Fruit fly (Drosophila melanogaster): ENCODE results near the gene CG14712.
A peak's percentile ranks its signal among the peaks of the same experiment; 100 is the strongest.

Gene CG14712

DNA sequence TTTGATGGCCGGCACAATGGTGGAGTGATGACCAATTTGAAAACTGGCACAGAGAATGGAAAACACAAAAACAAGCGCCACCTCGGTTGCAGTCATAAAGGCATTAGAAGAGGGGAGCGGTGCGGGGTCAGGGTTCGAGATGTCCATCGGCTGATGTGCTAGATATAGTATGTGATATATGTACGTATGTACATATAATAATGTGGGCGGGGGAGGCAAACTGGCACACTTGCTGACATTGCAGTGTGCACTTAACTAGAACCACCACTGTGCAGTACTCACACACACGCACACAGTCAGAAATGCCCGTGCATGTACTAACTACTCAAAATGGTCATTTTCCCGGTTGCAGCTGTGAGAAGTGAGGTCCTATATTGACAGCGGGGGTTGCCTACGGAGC lies 9.7 kb upstream of the CG14712 start (continued):
- no peak for TF ChIP-seq CG18011 (GFP tag; optimal IDR thresholded peaks at IDR 0.05)
- 0 out of 2 replicates have a peak, but pooled peaks have one; percentile 10 for TF ChIP-seq Xrp1 (GFP tag; IDR thresholded peaks at IDR 0.05)
- TF ChIP-seq stwl (tag; optimal IDR thresholded peaks at IDR 0.05): no peak
- TF ChIP-seq CG4617 (GFP tag; optimal IDR thresholded peaks at IDR 0.05; ENCODE audit: borderline replicate concordance): no peak
- TF ChIP-seq Gsc (GFP tag; IDR thresholded peaks at IDR 0.05): no peak
- no peak for TF ChIP-seq CG1603 (tag; optimal IDR thresholded peaks at IDR 0.05)
- TF ChIP-seq CG15514 (GFP tag; optimal IDR thresholded peaks at IDR 0.05): no peak

DNA sequence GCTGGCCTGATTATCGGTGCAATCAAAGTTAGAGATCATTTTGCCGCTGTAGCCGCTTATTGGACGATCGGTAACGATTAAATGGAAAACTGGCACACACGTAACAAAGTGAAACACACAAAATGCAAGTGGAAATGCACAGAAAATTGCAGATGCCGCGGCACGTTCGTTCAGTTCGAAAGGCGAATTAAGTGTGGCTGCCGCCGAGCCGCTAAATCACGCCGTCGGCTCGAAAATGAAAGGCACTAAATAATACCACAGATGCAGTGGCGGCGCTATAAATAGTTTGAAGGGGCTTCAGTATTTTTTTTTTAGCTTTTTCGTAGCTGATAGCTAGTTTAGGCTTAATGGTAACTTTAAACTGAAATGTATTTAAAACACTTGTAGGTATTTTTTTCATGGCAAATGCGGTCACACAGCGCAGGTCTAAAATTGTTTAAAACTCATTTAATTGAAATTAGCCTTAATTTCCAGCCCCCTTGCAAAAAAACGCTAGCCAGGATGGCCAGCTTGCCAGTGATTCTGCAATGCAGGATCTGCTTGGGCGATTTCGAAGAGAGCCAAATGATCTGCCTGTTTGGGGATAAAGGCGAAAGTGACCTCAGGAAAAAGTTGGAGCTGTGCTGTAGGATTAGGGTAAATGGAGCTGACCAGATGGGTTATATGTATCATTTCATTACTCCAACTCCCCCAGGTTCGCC lies 8.7 kb upstream of the CG14712 start, which contains the start of the genes Jupiter and CG14710:
Gene Jupiter (minus strand): TSS at position 198 of the 701 bp plus-strand sequence.
Gene CG14710 (plus strand): TSS at position 382 of the 701 bp plus-strand sequence.
- TF ChIP-seq ken (GFP tag; IDR thresholded peaks at IDR 0.05) (peak; percentile 86), insv (GFP tag; optimal IDR thresholded peaks at IDR 0.05) (peak in 1 of 2 experiments; percentile 27), Fer2 (tag; optimal IDR thresholded peaks at IDR 0.05) (peak; percentile 41), bab2 (GFP tag; optimal IDR thresholded peaks at IDR 0.05) (peak; percentile 86), CG18011 (GFP tag; optimal IDR thresholded peaks at IDR 0.05) (peak; percentile 6), gsb (GFP tag; IDR thresholded peaks at IDR 0.05) (peak; percentile 51; the same call in 1 of the 2 replicates), unpg (GFP tag; optimal IDR thresholded peaks at IDR 0.05) (peak; percentile 53), CG7745 (tag; optimal IDR thresholded peaks at IDR 0.05) (peak; percentile 61), CG12299 (tag; optimal IDR thresholded peaks at IDR 0.05) (peak; percentile 57), btn (GFP tag; optimal IDR thresholded peaks at IDR 0.05) (peak; percentile 29), CG31365 (tag; optimal IDR thresholded peaks at IDR 0.05) (no peak), CG8765 (GFP tag; IDR thresholded peaks at IDR 0.05) (peak; percentile 69; the same call in 1 of the 2 replicates), ewg (GFP tag; optimal IDR thresholded peaks at IDR 0.05) (peak; percentile 70), Mrtf (GFP tag; IDR thresholded peaks at IDR 0.05) (no peak; the same call in 2 of the 3 replicates), mirr (GFP tag; optimal IDR thresholded peaks at IDR 0.05) (peak; percentile 26), fd3F (GFP tag; optimal IDR thresholded peaks at IDR 0.05) (peak; percentile 13), CG8281 (tag; optimal IDR thresholded peaks at IDR 0.05) (no peak), Xbp1 (GFP tag; optimal IDR thresholded peaks at IDR 0.05) (peak; percentile 86), CG10147 (GFP tag; optimal IDR thresholded peaks at IDR 0.05) (peak; percentile 31), Dp (GFP tag; optimal IDR thresholded peaks at IDR 0.05) (peak; percentile 85), C15 (GFP tag; IDR thresholded peaks at IDR 0.05) (no peak), Trl (optimal IDR thresholded peaks at IDR 0.05) (no peak), Trl (GFP tag; optimal IDR thresholded peaks at IDR 0.05) (peak; percentile 86), da (GFP tag; optimal IDR thresholded peaks at IDR 0.05) (peak; percentile 44), CG2129 (GFP tag; IDR thresholded peaks at IDR 0.05; ENCODE audit: partially characterized antibody) (no peak), Nf-YC (tag; optimal IDR thresholded peaks at IDR 0.05) (peak; percentile 58), maf-S (GFP tag; optimal IDR thresholded peaks at IDR 0.05) (peak; percentile 74), CG3163 (GFP tag; optimal IDR thresholded peaks at IDR 0.05) (peak; percentile 50), CG11085 (GFP tag; IDR thresholded peaks at IDR 0.05) (0 out of 2 replicates have a peak, but pooled peaks have one; percentile 18), yki (optimal IDR thresholded peaks at IDR 0.05) (no peak), row (GFP tag; IDR thresholded peaks at IDR 0.05) (peak; percentile 89), tup (GFP tag; optimal IDR thresholded peaks at IDR 0.05) (peak; percentile 18), CG17802 (tag; optimal IDR thresholded peaks at IDR 0.05) (peak; percentile 52), pfk (GFP tag; optimal IDR thresholded peaks at IDR 0.05) (peak; percentile 39), sug (tag; optimal IDR thresholded peaks at IDR 0.05) (peak; percentile 69), h (optimal IDR thresholded peaks at IDR 0.05) (no peak), chinmo (GFP tag; IDR thresholded peaks at IDR 0.05; ENCODE audit: partially characterized antibody) (peak; percentile 73; the same call in 1 of the 4 replicates), CG17912 (GFP tag; optimal IDR thresholded peaks at IDR 0.05) (no peak), ara (GFP tag; IDR thresholded peaks at IDR 0.05) (no peak), dimm (GFP tag; IDR thresholded peaks at IDR 0.05) (no peak), Bdp1 (GFP tag; optimal IDR thresholded peaks at IDR 0.05) (peak; percentile 11), CG7357 (GFP tag; IDR thresholded peaks at IDR 0.05) (peak; percentile 46; the same call in 1 of the 3 replicates)

Data from whole organism, embryonic.